Fruit fly (Drosophila melanogaster): ENCODE data around the gene wac.

wac gene

dm6 chr3L:270760-271500, 13.0 kb downstream of the wac start, which contains the start of gene miple2 (continued):
- no peak for TF ChIP-seq CG42726 (GFP tag; IDR thresholded peaks at IDR 0.05; ENCODE audit: partially characterized antibody)
- no peak for TF ChIP-seq da (GFP tag; optimal IDR thresholded peaks at IDR 0.05)
- peak; percentile 37 for TF ChIP-seq CG15011 (GFP tag; optimal IDR thresholded peaks at IDR 0.05)
- TF ChIP-seq CG2678 (tag; optimal IDR thresholded peaks at IDR 0.05) = peak; percentile 69
- peak; percentile 13 for TF ChIP-seq Mad (GFP tag; optimal IDR thresholded peaks at IDR 0.05)
- no peak for TF ChIP-seq ham (GFP tag; IDR thresholded peaks at IDR 0.05)
- TF ChIP-seq Abd-B (GFP tag; optimal IDR thresholded peaks at IDR 0.05) = no peak
- no peak for TF ChIP-seq sisA (GFP tag; IDR thresholded peaks at IDR 0.05)
- peak; percentile 5; the same call in 1 of the 2 replicates for TF ChIP-seq sob (GFP tag; IDR thresholded peaks at IDR 0.05)
- no peak for TF ChIP-seq danr (GFP tag; IDR thresholded peaks at IDR 0.05)
- no peak for TF ChIP-seq knrl (GFP tag; IDR thresholded peaks at IDR 0.05; ENCODE audit: partially characterized antibody)
- no peak for TF ChIP-seq Mrtf (GFP tag; IDR thresholded peaks at IDR 0.05)
- peak; percentile 22 for TF ChIP-seq CG13123 (GFP tag; optimal IDR thresholded peaks at IDR 0.05)
- TF ChIP-seq unpg (GFP tag; optimal IDR thresholded peaks at IDR 0.05) = peak; percentile 25
- no peak for TF ChIP-seq CG10959 (GFP tag; IDR thresholded peaks at IDR 0.05)
- TF ChIP-seq Hr39 (optimal IDR thresholded peaks at IDR 0.05) = no peak
- TF ChIP-seq lab (GFP tag; optimal IDR thresholded peaks at IDR 0.05) = peak; percentile 63
- TF ChIP-seq Jarid2 (GFP tag; optimal IDR thresholded peaks at IDR 0.05) = no peak
- TF ChIP-seq CG7556 (GFP tag; optimal IDR thresholded peaks at IDR 0.05) = peak; percentile 79
- no peak for TF ChIP-seq Sox100B (GFP tag; optimal IDR thresholded peaks at IDR 0.05)
- no peak for TF ChIP-seq CG15073 (GFP tag; optimal IDR thresholded peaks at IDR 0.05)
- no peak for TF ChIP-seq ato (GFP tag; IDR thresholded peaks at IDR 0.05; ENCODE audit: partially characterized antibody)
- peak; percentile 4 for TF ChIP-seq D19B (GFP tag; optimal IDR thresholded peaks at IDR 0.05)
- no peak for TF ChIP-seq Scr (GFP tag; IDR thresholded peaks at IDR 0.05; ENCODE audit: partially characterized antibody)
- TF ChIP-seq Meics (GFP tag; optimal IDR thresholded peaks at IDR 0.05) = peak; percentile 60
- TF ChIP-seq zf30C (GFP tag; optimal IDR thresholded peaks at IDR 0.05) = peak; percentile 77
- no peak for TF ChIP-seq CG3726 (GFP tag; IDR thresholded peaks at IDR 0.05)
- no peak for TF ChIP-seq D (optimal IDR thresholded peaks at IDR 0.05)
- peak; percentile 67 for TF ChIP-seq D (GFP tag; optimal IDR thresholded peaks at IDR 0.05)
- peak; percentile 69 for TF ChIP-seq CG9727 (GFP tag; optimal IDR thresholded peaks at IDR 0.05)
- TF ChIP-seq Hey (tag; optimal IDR thresholded peaks at IDR 0.05) = peak; percentile 23
- no peak for TF ChIP-seq al (GFP tag; IDR thresholded peaks at IDR 0.05)
- TF ChIP-seq CG31224 (GFP tag; IDR thresholded peaks at IDR 0.05) = no peak
- peak; percentile 88 for TF ChIP-seq CG32767 (GFP tag; IDR thresholded peaks at IDR 0.05)
- no peak for TF ChIP-seq Dp (GFP tag; optimal IDR thresholded peaks at IDR 0.05)
- TF ChIP-seq CG11085 (GFP tag; IDR thresholded peaks at IDR 0.05) = no peak
- TF ChIP-seq fd3F (GFP tag; optimal IDR thresholded peaks at IDR 0.05) = peak; percentile 8
- TF ChIP-seq CG11723 (GFP tag; optimal IDR thresholded peaks at IDR 0.05) = no peak
- TF ChIP-seq MBD-R2 (GFP tag; IDR thresholded peaks at IDR 0.05) = no peak
- TF ChIP-seq CG8281 (tag; optimal IDR thresholded peaks at IDR 0.05) = peak; percentile 15
- TF ChIP-seq mam (GFP tag; optimal IDR thresholded peaks at IDR 0.05) = peak; percentile 14
- peak; percentile 54 for TF ChIP-seq CG2202 (tag; optimal IDR thresholded peaks at IDR 0.05)
- peak; percentile 63 for TF ChIP-seq CG30403 (GFP tag; optimal IDR thresholded peaks at IDR 0.05)
- TF ChIP-seq CG9797 (GFP tag; optimal IDR thresholded peaks at IDR 0.05) = no peak
- no peak for TF ChIP-seq CG11560 (tag; IDR thresholded peaks at IDR 0.05)
- peak; percentile 38 for TF ChIP-seq CG12104 (GFP tag; optimal IDR thresholded peaks at IDR 0.05)
- peak; percentile 59 for TF ChIP-seq CG10209 (GFP tag; optimal IDR thresholded peaks at IDR 0.05)
- TF ChIP-seq C15 (GFP tag; IDR thresholded peaks at IDR 0.05) = no peak
- peak; percentile 55 for TF ChIP-seq CG16863 (GFP tag; optimal IDR thresholded peaks at IDR 0.05)
- TF ChIP-seq yki (optimal IDR thresholded peaks at IDR 0.05) = no peak
- TF ChIP-seq otp (GFP tag; IDR thresholded peaks at IDR 0.05) = no peak

All from whole organism, embryonic.